Worm (Caenorhabditis elegans): ENCODE data around the gene F37A4.1.

- TF ChIP-seq dao-5 (tag; optimal IDR thresholded peaks at IDR 0.05), result no peak
- no peak for TF ChIP-seq him-1 (tag; optimal IDR thresholded peaks at IDR 0.05)
Measured at ce11 chrIII:6679323-6679722, 43.9 kb upstream of the F37A4.1 start.

All from whole organism, L4/young adult.